Worm (Caenorhabditis elegans) whole organism, L2 larva: Measurements from ENCODE around the gene scl-7.

Experiments used
- C34F6.9 ChIP-seq: fragments of 150-350 bp; optimal IDR thresholded peaks from 2 replicates; lab custom pipeline; 2014; ENCODE audit warnings: missing biosample characterization, missing genetic modification characterization
- F13H6.1 ChIP-seq: sonication (generic microtip); optimal IDR thresholded peaks from 2 replicates; lab custom pipeline; 2016; ENCODE audit warnings: missing genetic modification characterization, missing compliant biosample characterization
- Y55F3AM.14 ChIP-seq: fragments of 200-800 bp; sonication (Bioruptor generic); optimal IDR thresholded peaks from 2 replicates; lab custom pipeline; 2018; ENCODE audit warnings: mild to moderate bottlenecking, missing genetic modification characterization, missing compliant biosample characterization
- alr-1 ChIP-seq: fragments of 150-350 bp; optimal IDR thresholded peaks from 2 replicates; lab custom pipeline; 2014; ENCODE audit warnings: missing biosample characterization, missing genetic modification characterization
- aly-2 ChIP-seq: fragments of 150-350 bp; optimal IDR thresholded peaks from 2 replicates; lab custom pipeline; 2014; ENCODE audit warnings: missing biosample characterization, missing genetic modification characterization
- ama-1 ChIP-seq: fragments of 150-350 bp; optimal IDR thresholded peaks from 2 replicates; lab custom pipeline; 2018; ENCODE audit warnings: inconsistent platforms
- blmp-1 ChIP-seq: sonication (generic microtip); optimal IDR thresholded peaks from 2 replicates; lab custom pipeline; 2017; ENCODE audit warnings: missing genetic modification characterization, mild to moderate bottlenecking, missing compliant biosample characterization, antibody characterized with exemption, moderate library complexity; ENCODE audit not compliant: insufficient read depth
- ceh-16 ChIP-seq: fragments of 150-350 bp; optimal IDR thresholded peaks from 2 replicates; lab custom pipeline; 2014; ENCODE audit warnings: missing biosample characterization, missing genetic modification characterization
- ceh-82 ChIP-seq: fragments of 150-350 bp; optimal IDR thresholded peaks from 2 replicates; lab custom pipeline; 2014; ENCODE audit warnings: missing biosample characterization, missing genetic modification characterization
- dmd-4 ChIP-seq: sonication (generic microtip); optimal IDR thresholded peaks from 2 replicates; lab custom pipeline; 2017; ENCODE audit warnings: missing biosample characterization, missing genetic modification characterization
- egl-27 ChIP-seq: sonication (generic microtip); optimal IDR thresholded peaks from 3 replicates; lab custom pipeline; 2017; ENCODE audit warnings: missing biosample characterization, missing genetic modification reagents, missing genetic modification characterization
- elt-1 ChIP-seq: fragments of 150-350 bp; optimal IDR thresholded peaks from 2 replicates; lab custom pipeline; 2014; ENCODE audit warnings: missing biosample characterization, missing genetic modification characterization
- fos-1 ChIP-seq: fragments of 150-350 bp; optimal IDR thresholded peaks from 2 replicates; lab custom pipeline; 2014; ENCODE audit warnings: missing biosample characterization, missing genetic modification characterization
- gmeb-1 ChIP-seq: fragments of 150-350 bp; optimal IDR thresholded peaks from 2 replicates; lab custom pipeline; 2014; ENCODE audit warnings: missing biosample characterization, missing genetic modification characterization
- lin-13 ChIP-seq: fragments of 150-350 bp; optimal IDR thresholded peaks from 2 replicates; lab custom pipeline; 2014; ENCODE audit warnings: missing biosample characterization, missing genetic modification reagents, missing genetic modification characterization
- lin-39 ChIP-seq: fragments of 150-350 bp; optimal IDR thresholded peaks from 2 replicates; lab custom pipeline; 2014; ENCODE audit warnings: missing biosample characterization, missing genetic modification reagents, missing genetic modification characterization
- lsy-2 ChIP-seq, 2 experiments: fragments of 150-350 bp in 1 of 2; sonication (generic microtip) in 1 of 2; optimal IDR thresholded peaks; 2 replicates each; lab custom pipeline; 2014 to 2017; ENCODE audit warnings: missing biosample characterization in 2 of 2, missing genetic modification characterization in 2 of 2
- mab-5 ChIP-seq: fragments of 150-350 bp; optimal IDR thresholded peaks from 2 replicates; lab custom pipeline; 2014; ENCODE audit warnings: missing biosample characterization, missing genetic modification characterization
- mdl-1 ChIP-seq, 2 experiments: fragments of 150-350 bp in 1 of 2; sonication (generic microtip) in 1 of 2; optimal IDR thresholded peaks; 2 replicates each; lab custom pipeline; 2017; ENCODE audit warnings: missing biosample characterization in 2 of 2, missing genetic modification characterization in 2 of 2
- nhr-12 ChIP-seq: fragments of 150-350 bp; optimal IDR thresholded peaks from 2 replicates; lab custom pipeline; 2014; ENCODE audit warnings: missing biosample characterization, missing genetic modification characterization
- nhr-129 ChIP-seq: fragments of 150-350 bp; optimal IDR thresholded peaks from 2 replicates; lab custom pipeline; 2014; ENCODE audit warnings: missing biosample characterization, missing genetic modification characterization
- nhr-21 ChIP-seq: fragments of 150-350 bp; optimal IDR thresholded peaks from 2 replicates; lab custom pipeline; 2014; ENCODE audit warnings: missing biosample characterization, missing genetic modification characterization
- nhr-23 ChIP-seq: fragments of 150-350 bp; optimal IDR thresholded peaks from 2 replicates; lab custom pipeline; 2014; ENCODE audit warnings: missing biosample characterization, missing genetic modification reagents, missing genetic modification characterization
- nhr-25 ChIP-seq: fragments of 150-350 bp; sonication (generic microtip); optimal IDR thresholded peaks from 3 replicates; lab custom pipeline; 2014; ENCODE audit warnings: missing biosample characterization, missing genetic modification characterization
- nhr-6 ChIP-seq: fragments of 150-350 bp; optimal IDR thresholded peaks from 2 replicates; lab custom pipeline; 2014; ENCODE audit warnings: missing biosample characterization, missing genetic modification characterization
- nhr-77 ChIP-seq: fragments of 150-350 bp; optimal IDR thresholded peaks from 2 replicates; lab custom pipeline; 2014; ENCODE audit warnings: missing biosample characterization, missing genetic modification characterization
- sem-4 ChIP-seq: fragments of 150-350 bp; optimal IDR thresholded peaks from 2 replicates; lab custom pipeline; 2014; ENCODE audit warnings: missing biosample characterization, missing genetic modification reagents, missing genetic modification characterization
- skn-1 ChIP-seq: sonication (generic microtip); optimal IDR thresholded peaks from 2 replicates; lab custom pipeline; 2017; ENCODE audit warnings: missing biosample characterization, missing genetic modification characterization
- sma-3 ChIP-seq: sonication (generic microtip); optimal IDR thresholded peaks from 2 replicates; lab custom pipeline; 2016; ENCODE audit warnings: missing genetic modification reagents, missing genetic modification characterization, missing compliant biosample characterization
- sma-9 ChIP-seq, 2 experiments: fragments of 150-350 bp in 1 of 2; sonication (generic microtip) in 1 of 2; optimal IDR thresholded peaks; 2 replicates each; lab custom pipeline; 2014 to 2016; ENCODE audit warnings: missing genetic modification characterization in 2 of 2, mild to moderate bottlenecking in 1 of 2, missing biosample characterization in 1 of 2, missing compliant biosample characterization in 1 of 2, missing genetic modification reagents in 1 of 2, moderate library complexity in 1 of 2
- snpc-4 ChIP-seq: fragments of 150-350 bp; optimal IDR thresholded peaks from 2 replicates; lab custom pipeline; 2014; ENCODE audit warnings: missing biosample characterization, missing genetic modification characterization
- unc-39 ChIP-seq: fragments of 150-350 bp; optimal IDR thresholded peaks from 2 replicates; lab custom pipeline; 2014; ENCODE audit warnings: missing biosample characterization, missing genetic modification characterization
- unc-55 ChIP-seq: fragments of 150-350 bp; sonication (generic microtip); optimal IDR thresholded peaks from 3 replicates; lab custom pipeline; 2014; ENCODE audit warnings: missing biosample characterization, missing genetic modification reagents, missing genetic modification characterization
- unc-62 ChIP-seq: fragments of 150-350 bp; optimal IDR thresholded peaks from 2 replicates; lab custom pipeline; 2014; ENCODE audit warnings: missing biosample characterization, missing genetic modification reagents, missing genetic modification characterization
- zag-1 ChIP-seq: fragments of 150-350 bp; optimal IDR thresholded peaks from 2 replicates; lab custom pipeline; 2014; ENCODE audit warnings: missing biosample characterization, missing genetic modification characterization
- ztf-1 ChIP-seq: fragments of 200-800 bp; sonication (Bioruptor generic); conservative IDR thresholded peaks from 2 replicates; pipeline ENCODE4 v1.3.6; 2022; ENCODE audit warnings: missing genetic modification characterization, missing compliant biosample characterization
- ztf-11 ChIP-seq: sonication (generic microtip); optimal IDR thresholded peaks from 2 replicates; lab custom pipeline; 2017; ENCODE audit warnings: missing biosample characterization, missing genetic modification characterization
- ztf-4 ChIP-seq: fragments of 150-350 bp; optimal IDR thresholded peaks from 2 replicates; lab custom pipeline; 2014; ENCODE audit warnings: missing biosample characterization, missing genetic modification characterization

scl-7 gene

ce11 chrIV:13112982-13113381 lies 42.7 kb downstream of the scl-7 start, which contains the start of gene best-2:
best-2 (minus strand) TSS chrIV:13113082.
- TF ChIP-seq snpc-4 (tag; lab: Kevin White, UChicago) (no peak), mab-5 (tag; lab: Kevin White, UChicago) (no peak), nhr-21 (tag; lab: Kevin White, UChicago) (no peak), alr-1 (tag; lab: Kevin White, UChicago) (no peak), nhr-6 (no peak), unc-62 (no peak), fos-1 (tag; lab: Kevin White, UChicago) (no peak), mdl-1 (tag; optimal IDR thresholded peaks at IDR 0.05; lab: Kevin White, UChicago) (no peak), F13H6.1 (tag; lab: Kevin White, UChicago) (no peak), ztf-1 (no peak), elt-1 (tag; lab: Kevin White, UChicago) (no peak), zag-1 (tag; lab: Kevin White, UChicago) (no peak), Y55F3AM.14 (GFP tag; lab: Kevin White, UChicago) (no peak)

ce11 chrIV:13116679-13117078 lies 46.4 kb downstream of the scl-7 start:
- no peak for TF ChIP-seq lsy-2 (tag; optimal IDR thresholded peaks at IDR 0.05; lab: Kevin White, UChicago)
- no peak for TF ChIP-seq sem-4
- no peak for TF ChIP-seq nhr-77 (tag; lab: Kevin White, UChicago)
- TF ChIP-seq ceh-16 (tag; lab: Kevin White, UChicago), result no peak
- TF ChIP-seq unc-55 (GFP tag; lab: Kevin White, UChicago), result no peak
- no peak for TF ChIP-seq snpc-4 (tag; lab: Kevin White, UChicago)
- no peak for TF ChIP-seq alr-1 (tag; lab: Kevin White, UChicago)
- TF ChIP-seq nhr-12 (tag; lab: Kevin White, UChicago), result no peak
- no peak for TF ChIP-seq lin-39 (tag; lab: Kevin White, UChicago)
- no peak for TF ChIP-seq fos-1 (tag; lab: Kevin White, UChicago)
- TF ChIP-seq unc-62, result no peak

ce11 chrIV:13118794-13119193 lies 48.6 kb downstream of the scl-7 start, which contains the start of gene unc-30:
unc-30 (plus strand) TSS chrIV:13118977.
- TF ChIP-seq nhr-21 (tag; lab: Kevin White, UChicago) (no peak), elt-1 (tag; lab: Kevin White, UChicago) (no peak), mdl-1 (tag; optimal IDR thresholded peaks at IDR 0.05; lab: Kevin White, UChicago) (no peak), dmd-4 (no peak), ama-1 (lab: Kevin White, UChicago) (no peak), unc-62 (no peak), sem-4 (no peak), sma-3 (GFP tag; lab: Kevin White, UChicago) (no peak), C34F6.9 (tag; lab: Kevin White, UChicago) (no peak), ceh-82 (tag; lab: Kevin White, UChicago) (no peak), sma-9 (GFP tag; optimal IDR thresholded peaks at IDR 0.05; lab: Kevin White, UChicago) (no peak), sma-9 (tag; optimal IDR thresholded peaks at IDR 0.05; lab: Kevin White, UChicago) (no peak), unc-55 (GFP tag; lab: Kevin White, UChicago) (peak; percentile 84), F13H6.1 (tag; lab: Kevin White, UChicago) (no peak), zag-1 (tag; lab: Kevin White, UChicago) (no peak), nhr-77 (tag; lab: Kevin White, UChicago) (no peak), skn-1 (tag; lab: Kevin White, UChicago) (no peak), mab-5 (tag; lab: Kevin White, UChicago) (peak; percentile 19), ztf-1 (no peak), unc-39 (tag; lab: Kevin White, UChicago) (no peak), blmp-1 (no peak), nhr-25 (no peak), fos-1 (tag; lab: Kevin White, UChicago) (no peak), nhr-23 (tag; lab: Kevin White, UChicago) (no peak), gmeb-1 (no peak), aly-2 (tag; lab: Kevin White, UChicago) (no peak), egl-27 (no peak), lin-13 (GFP tag; lab: Kevin White, UChicago) (no peak), ztf-11 (tag; lab: Kevin White, UChicago) (no peak), ztf-4 (tag; lab: Kevin White, UChicago) (no peak), Y55F3AM.14 (GFP tag; lab: Kevin White, UChicago) (no peak), lsy-2 (tag; optimal IDR thresholded peaks at IDR 0.05; lab: Kevin White, UChicago) (peak in 1 of 2 experiments; percentile 21), nhr-129 (tag; lab: Kevin White, UChicago) (peak; percentile 18)
